Worm (Caenorhabditis elegans) whole organism, L4/young adult: ENCODE data around the gene gst-3.

Source experiments
- W03F9.2 ChIP-seq: fragments of 150-350 bp; optimal IDR thresholded peaks from 2 replicates; lab custom pipeline; 2014; ENCODE audit warnings: missing biosample characterization, missing genetic modification characterization
- dao-5 ChIP-seq: sonication (generic microtip); optimal IDR thresholded peaks from 2 replicates; lab custom pipeline; 2016; ENCODE audit warnings: missing genotype, missing genetic modification characterization, moderate library complexity, missing compliant biosample characterization
- him-1 ChIP-seq: sonication (generic microtip); optimal IDR thresholded peaks from 2 replicates; lab custom pipeline; 2016; ENCODE audit warnings: missing genotype, missing genetic modification reagents, missing genetic modification characterization, missing compliant biosample characterization

ce11 chrIV:10174932-10175732, 35.1 kb upstream of the gst-3 start:
- TF ChIP-seq W03F9.2 (no peak), dao-5 (tag; lab: Kevin White, UChicago) (no peak), him-1 (no peak)
